Worm (Caenorhabditis elegans) whole organism, L4/young adult: Measurements from ENCODE around the gene cpr-8.

Source experiments
- W03F9.2 ChIP-seq: fragments of 150-350 bp; optimal IDR thresholded peaks from 2 replicates; lab custom pipeline; 2014; ENCODE audit warnings: missing biosample characterization, missing genetic modification characterization
- dao-5 ChIP-seq: sonication (generic microtip); optimal IDR thresholded peaks from 2 replicates; lab custom pipeline; 2016; ENCODE audit warnings: missing genotype, missing genetic modification characterization, moderate library complexity, missing compliant biosample characterization
- him-1 ChIP-seq: sonication (generic microtip); optimal IDR thresholded peaks from 2 replicates; lab custom pipeline; 2016; ENCODE audit warnings: missing genotype, missing genetic modification reagents, missing genetic modification characterization, missing compliant biosample characterization

ce11 chrV:1160716-1161115, 26.3 kb downstream of the cpr-8 start:
- no peak for TF ChIP-seq him-1
- no peak for TF ChIP-seq W03F9.2 (tag; lab: Kevin White, UChicago)
- TF ChIP-seq dao-5: no peak
